Worm (Caenorhabditis elegans) whole organism, L2 larva: ENCODE data around the gene pigs-1.

Experiments
- ZK546.5 ChIP-seq: sonication (generic microtip); optimal IDR thresholded peaks from 2 replicates; lab custom pipeline; 2017; ENCODE audit warnings: missing biosample characterization, missing genetic modification characterization
- alr-1 ChIP-seq: fragments of 150-350 bp; optimal IDR thresholded peaks from 2 replicates; lab custom pipeline; 2014; ENCODE audit warnings: missing biosample characterization, missing genetic modification characterization
- elt-3 ChIP-seq: sonication (generic microtip); optimal IDR thresholded peaks from 2 replicates; lab custom pipeline; 2017; ENCODE audit warnings: missing biosample characterization, missing genetic modification characterization
- lin-11 ChIP-seq: fragments of 150-350 bp; sonication (generic microtip); optimal IDR thresholded peaks from 2 replicates; lab custom pipeline; 2014; ENCODE audit warnings: missing biosample characterization, missing genetic modification characterization, inconsistent platforms, mixed read lengths
- nhr-11 ChIP-seq: fragments of 150-350 bp; optimal IDR thresholded peaks from 2 replicates; lab custom pipeline; 2014; ENCODE audit warnings: missing biosample characterization, missing genetic modification characterization
- nhr-21 ChIP-seq: fragments of 150-350 bp; optimal IDR thresholded peaks from 2 replicates; lab custom pipeline; 2014; ENCODE audit warnings: missing biosample characterization, missing genetic modification characterization
- unc-62 ChIP-seq: fragments of 150-350 bp; optimal IDR thresholded peaks from 2 replicates; lab custom pipeline; 2014; ENCODE audit warnings: missing biosample characterization, missing genetic modification reagents, missing genetic modification characterization
- ztf-4 ChIP-seq: fragments of 150-350 bp; optimal IDR thresholded peaks from 2 replicates; lab custom pipeline; 2014; ENCODE audit warnings: missing biosample characterization, missing genetic modification characterization

DNA sequence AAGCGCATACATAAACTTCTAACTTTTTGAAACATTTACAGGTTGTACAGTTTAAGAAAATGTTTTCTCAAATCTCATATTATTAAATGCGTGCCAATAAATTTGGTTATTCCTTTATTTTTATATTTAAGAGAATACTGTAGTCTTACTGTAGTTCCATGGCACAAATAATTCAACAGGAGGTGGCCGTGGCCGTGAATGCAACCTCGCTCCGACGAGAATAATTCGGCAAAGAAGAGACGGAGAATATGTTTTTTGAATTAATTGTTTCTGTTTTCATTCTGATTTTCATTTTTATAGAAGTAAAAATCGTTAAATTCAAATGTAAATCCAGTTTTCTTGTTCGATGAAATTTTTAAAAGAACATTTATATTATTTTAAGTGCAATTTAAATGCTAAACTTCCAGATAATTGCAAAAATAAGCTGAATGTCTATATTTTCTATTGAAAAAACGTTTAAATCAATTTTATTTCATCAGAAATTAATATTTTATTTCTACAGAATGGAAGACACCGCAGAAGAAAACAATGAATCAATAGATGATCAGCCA lies 48.6 kb upstream of the pigs-1 start, which contains the start of gene gon-4:
- TF ChIP-seq ztf-4 (tag; lab: Kevin White, UChicago) (no peak), alr-1 (tag; lab: Kevin White, UChicago) (no peak), nhr-21 (tag; lab: Kevin White, UChicago) (no peak), lin-11 (tag; lab: Kevin White, UChicago) (no peak), ZK546.5 (tag; lab: Kevin White, UChicago) (no peak), nhr-11 (tag; lab: Kevin White, UChicago) (no peak), unc-62 (no peak), elt-3 (tag; lab: Kevin White, UChicago) (no peak)
